Worm (Caenorhabditis elegans): Measurements from ENCODE around the gene cyp-25A4.

DNA sequence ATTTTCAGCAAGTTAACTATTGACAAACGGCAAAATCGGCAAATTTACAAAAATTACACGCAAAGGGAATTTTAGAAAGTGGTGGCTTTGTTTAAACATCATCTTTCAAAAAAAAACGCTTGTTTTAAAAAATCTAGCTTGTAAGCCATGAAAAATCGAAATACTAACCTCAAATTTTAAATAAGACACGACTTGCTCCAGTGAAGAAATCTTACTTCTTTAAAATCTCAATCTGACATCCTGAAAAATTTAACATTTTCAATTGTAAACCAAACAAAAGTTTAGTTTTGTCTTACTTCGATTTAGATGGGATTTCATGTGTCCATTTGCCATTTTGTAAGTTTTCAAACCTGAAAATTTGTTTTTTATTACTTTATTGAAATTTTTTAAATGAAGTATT lies 20.1 kb downstream of the cyp-25A4 start:
- TF ChIP-seq flh-1 (GFP tag; optimal IDR thresholded peaks at IDR 0.05) (no peak), unc-120 (tag; optimal IDR thresholded peaks at IDR 0.05; ENCODE audit: poor library complexity, severe bottlenecking) (no peak), bed-3 (GFP tag; optimal IDR thresholded peaks at IDR 0.05) (no peak), snpc-4 (tag; optimal IDR thresholded peaks at IDR 0.05) (no peak), mls-2 (tag; optimal IDR thresholded peaks at IDR 0.05) (no peak), mep-1 (tag; optimal IDR thresholded peaks at IDR 0.05) (no peak), ztf-11 (tag; optimal IDR thresholded peaks at IDR 0.05) (no peak), unc-39 (tag; optimal IDR thresholded peaks at IDR 0.05) (no peak), ham-2 (GFP tag; optimal IDR thresholded peaks at IDR 0.05) (no peak), elt-1 (tag; optimal IDR thresholded peaks at IDR 0.05; ENCODE audit: borderline replicate concordance, insufficient read depth) (no peak), lsy-2 (tag; optimal IDR thresholded peaks at IDR 0.05) (no peak)
